Fruit fly (Drosophila melanogaster): ENCODE measurements around the gene Nt5a.

Gene Nt5a

DNA sequence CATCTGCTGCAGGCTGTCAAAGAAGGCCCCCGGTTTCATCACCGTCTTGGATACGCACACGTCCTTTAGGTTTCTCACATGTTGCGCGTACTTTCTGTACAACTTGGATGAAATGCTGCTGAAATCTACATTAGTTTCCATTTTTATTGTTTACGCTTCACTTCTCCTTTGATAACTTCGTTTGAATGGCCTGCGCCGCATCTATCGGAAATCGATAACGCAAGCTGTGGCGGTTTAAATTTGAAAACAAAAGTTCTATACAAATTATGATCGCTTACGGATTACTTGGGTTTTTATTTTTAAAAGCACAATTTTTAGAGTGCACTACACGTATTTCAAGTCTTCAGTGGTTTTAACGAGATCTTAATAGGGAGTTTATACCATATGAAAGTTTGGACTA lies 25.8 kb upstream of the Nt5a start, which contains the start of gene msd5 (continued):
- TF ChIP-seq CG7372 (GFP tag; IDR thresholded peaks at IDR 0.05) (no peak), CG8281 (tag; optimal IDR thresholded peaks at IDR 0.05) (no peak), CG10366 (GFP tag; IDR thresholded peaks at IDR 0.05) (no peak), al (GFP tag; IDR thresholded peaks at IDR 0.05) (no peak), CG13123 (GFP tag; optimal IDR thresholded peaks at IDR 0.05) (no peak), Jarid2 (GFP tag; optimal IDR thresholded peaks at IDR 0.05) (no peak), CG6654 (GFP tag; optimal IDR thresholded peaks at IDR 0.05) (no peak), CG9215 (GFP tag; IDR thresholded peaks at IDR 0.05) (no peak), HHEX (GFP tag; optimal IDR thresholded peaks at IDR 0.05) (no peak), cas (GFP tag; IDR thresholded peaks at IDR 0.05) (no peak), CG33557 (GFP tag; optimal IDR thresholded peaks at IDR 0.05) (no peak), yki (optimal IDR thresholded peaks at IDR 0.05) (no peak), CG2875 (GFP tag; optimal IDR thresholded peaks at IDR 0.05) (no peak), CG12219 (GFP tag; optimal IDR thresholded peaks at IDR 0.05) (no peak), CG3281 (GFP tag; optimal IDR thresholded peaks at IDR 0.05) (no peak), CG2116 (GFP tag; optimal IDR thresholded peaks at IDR 0.05) (peak; percentile 28), Dp (GFP tag; optimal IDR thresholded peaks at IDR 0.05) (peak; percentile 92), Kr (GFP tag; optimal IDR thresholded peaks at IDR 0.05) (no peak), sob (GFP tag; IDR thresholded peaks at IDR 0.05) (no peak), CG3847 (GFP tag; IDR thresholded peaks at IDR 0.05) (no peak), CG3838 (GFP tag; optimal IDR thresholded peaks at IDR 0.05) (no peak), CG14965 (GFP tag; optimal IDR thresholded peaks at IDR 0.05; ENCODE audit: borderline replicate concordance) (no peak), CG11695 (GFP tag; IDR thresholded peaks at IDR 0.05) (no peak), kah (GFP tag; optimal IDR thresholded peaks at IDR 0.05) (no peak), ken (GFP tag; IDR thresholded peaks at IDR 0.05) (no peak), CG1832 (GFP tag; optimal IDR thresholded peaks at IDR 0.05) (no peak), Chrac-16 (GFP tag; optimal IDR thresholded peaks at IDR 0.05) (no peak), CG10654 (GFP tag; optimal IDR thresholded peaks at IDR 0.05) (no peak), CG14710 (tag; optimal IDR thresholded peaks at IDR 0.05) (no peak), CG12942 (GFP tag; optimal IDR thresholded peaks at IDR 0.05) (no peak), hbn (GFP tag; IDR thresholded peaks at IDR 0.05; ENCODE audit: partially characterized antibody) (peak; percentile 21; the same call in 1 of the 2 replicates), Sin3A (optimal IDR thresholded peaks at IDR 0.05) (no peak), trh (GFP tag; optimal IDR thresholded peaks at IDR 0.05) (no peak), CG2199 (GFP tag; IDR thresholded peaks at IDR 0.05) (no peak), CG7556 (GFP tag; optimal IDR thresholded peaks at IDR 0.05) (no peak), Hsf (GFP tag; optimal IDR thresholded peaks at IDR 0.05) (no peak), CG2712 (tag; optimal IDR thresholded peaks at IDR 0.05) (no peak), sima (GFP tag; optimal IDR thresholded peaks at IDR 0.05) (no peak), CG31365 (tag; optimal IDR thresholded peaks at IDR 0.05) (no peak), MESR4 (GFP tag; optimal IDR thresholded peaks at IDR 0.05) (no peak), Gug (GFP tag; IDR thresholded peaks at IDR 0.05) (no peak), Bgb (GFP tag; IDR thresholded peaks at IDR 0.05; ENCODE audit: partially characterized antibody) (no peak), CG9876 (GFP tag; optimal IDR thresholded peaks at IDR 0.05) (no peak), emc (GFP tag; optimal IDR thresholded peaks at IDR 0.05) (no peak), dmrt11E (tag; optimal IDR thresholded peaks at IDR 0.05) (no peak), CG6813 (GFP tag; optimal IDR thresholded peaks at IDR 0.05) (no peak), Fer2 (tag; optimal IDR thresholded peaks at IDR 0.05) (no peak), br (optimal IDR thresholded peaks at IDR 0.05) (no peak), Scr (GFP tag; IDR thresholded peaks at IDR 0.05; ENCODE audit: partially characterized antibody) (peak; percentile 53), Hand (GFP tag; optimal IDR thresholded peaks at IDR 0.05) (no peak), tll (GFP tag; optimal IDR thresholded peaks at IDR 0.05) (no peak), zfh2 (GFP tag; optimal IDR thresholded peaks at IDR 0.05) (no peak), sim (GFP tag; IDR thresholded peaks at IDR 0.05) (no peak)
